Fruit fly (Drosophila melanogaster) Kc167 (cell line): Measurements from ENCODE around the gene Atat.

Experiments used
- Myc ChIP-seq: fragments of >200 bp; optimal IDR thresholded peaks from 2 replicates; lab custom pipeline; 2017; ENCODE audit warnings: missing external identifiers
- Sin3A ChIP-seq: fragments of >200 bp; optimal IDR thresholded peaks from 2 replicates; lab custom pipeline; 2018; ENCODE audit warnings: missing external identifiers
- insv ChIP-seq: fragments of >200 bp; optimal IDR thresholded peaks from 3 replicates; lab custom pipeline; 2018; ENCODE audit warnings: missing external identifiers
- psq ChIP-seq: fragments of >200 bp; optimal IDR thresholded peaks from 2 replicates; lab custom pipeline; 2017; ENCODE audit warnings: missing external identifiers
- ttk ChIP-seq: sonication (Bioruptor generic); optimal IDR thresholded peaks from 2 replicates; lab custom pipeline; 2017; ENCODE audit warnings: missing external identifiers

DNA sequence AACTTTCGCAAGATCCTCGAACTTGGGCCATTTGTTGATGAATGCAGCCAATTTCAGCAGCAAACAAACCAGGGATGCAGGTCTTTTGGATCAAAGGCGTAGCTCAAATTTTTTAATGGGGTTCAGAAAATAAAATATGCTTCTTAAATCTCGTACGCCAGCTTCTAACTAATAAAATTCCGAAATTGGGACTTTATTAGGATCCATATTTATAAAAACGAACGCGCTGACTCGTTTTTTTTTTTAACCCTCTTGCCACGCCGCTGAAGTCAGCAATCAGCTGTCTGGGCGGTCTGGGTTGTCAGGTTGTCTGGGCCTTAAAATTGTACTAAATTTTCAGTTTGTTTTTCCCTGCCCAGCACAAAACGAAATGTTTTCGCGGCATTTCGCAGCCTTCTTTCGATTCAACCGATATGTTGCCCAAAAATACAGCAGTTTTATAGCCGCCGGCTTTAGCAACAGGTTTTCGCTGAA, 31.1 kb upstream of the Atat start, which contains the start of gene CG3437:
- no peak for TF ChIP-seq psq (lab: Kevin White, UChicago)
- TF ChIP-seq Sin3A = no peak
- TF ChIP-seq insv (lab: Kevin White, UChicago) = no peak
- no peak for TF ChIP-seq ttk (lab: Kevin White, UChicago)
- TF ChIP-seq Myc (lab: Kevin White, UChicago) = no peak
